Fruit fly (Drosophila melanogaster) whole organism, embryonic: ENCODE results near the gene Coq7.

Experiments
- Antp ChIP-seq: fragments of 200-800 bp; sonication (Bioruptor generic); optimal IDR thresholded peaks from 3 replicates; lab custom pipeline; 2016; ENCODE audit warnings: missing biosample characterization, missing genetic modification characterization
- BtbVII ChIP-seq: fragments of 200-800 bp; sonication (Bioruptor generic); optimal IDR thresholded peaks from 3 replicates; lab custom pipeline; 2017; ENCODE audit warnings: missing biosample characterization, mild to moderate bottlenecking, missing genetic modification characterization
- CG1024 ChIP-seq: fragments of 200-800 bp; sonication (Bioruptor generic); IDR thresholded peaks from 2 replicates; pipeline ENCODE4 v1.3.6; 2022; ENCODE audit warnings: missing biosample characterization, missing genetic modification characterization
- CG10267 ChIP-seq: fragments of 200-800 bp; sonication (Bioruptor generic); optimal IDR thresholded peaks from 2 replicates; lab custom pipeline; 2018; ENCODE audit warnings: missing biosample characterization, mild to moderate bottlenecking, missing genetic modification characterization, moderate library complexity
- CG12219 ChIP-seq: fragments of 200-800 bp; sonication (Bioruptor generic); optimal IDR thresholded peaks from 3 replicates; lab custom pipeline; 2018; ENCODE audit warnings: missing biosample characterization, mild to moderate bottlenecking, missing genetic modification characterization
- CG1233 ChIP-seq: fragments of 200-800 bp; sonication (Bioruptor generic); optimal IDR thresholded peaks from 4 replicates; lab custom pipeline; 2018; ENCODE audit warnings: missing biosample characterization, mild to moderate bottlenecking, missing genetic modification characterization
- CG17829 ChIP-seq: fragments of 200-800 bp; optimal IDR thresholded peaks from 2 replicates; lab custom pipeline; 2019; ENCODE audit warnings: missing biosample characterization, mild to moderate bottlenecking, missing genetic modification characterization, moderate library complexity
- CG1792 ChIP-seq: fragments of 200-800 bp; sonication (Bioruptor generic); optimal IDR thresholded peaks from 2 replicates; lab custom pipeline; 2016; ENCODE audit warnings: missing biosample characterization, missing genetic modification characterization
- CG1832 ChIP-seq: fragments of 200-800 bp; sonication (Bioruptor generic); optimal IDR thresholded peaks from 2 replicates; lab custom pipeline; 2017; ENCODE audit warnings: missing biosample characterization, mild to moderate bottlenecking, missing genetic modification characterization, inconsistent platforms
- CG18599 ChIP-seq: fragments of 200-800 bp; sonication (Bioruptor generic); optimal IDR thresholded peaks from 3 replicates; lab custom pipeline; 2017; ENCODE audit warnings: missing biosample characterization, missing genetic modification characterization, mild to moderate bottlenecking, moderate library complexity, missing genetic modification reagents
- CG30403 ChIP-seq: fragments of 200-800 bp; sonication (Bioruptor generic); optimal IDR thresholded peaks from 3 replicates; lab custom pipeline; 2016; ENCODE audit warnings: missing biosample characterization, missing genetic modification characterization
- CG31441 ChIP-seq: fragments of 200-800 bp; sonication (Bioruptor generic); IDR thresholded peaks from 2 replicates; pipeline ENCODE4 v1.3.6; 2022; ENCODE audit warnings: missing biosample characterization, missing genetic modification characterization
- CG6765 ChIP-seq: fragments of 200-800 bp; sonication (Bioruptor generic); optimal IDR thresholded peaks from 3 replicates; lab custom pipeline; 2017; ENCODE audit warnings: missing biosample characterization, mild to moderate bottlenecking, missing genetic modification characterization
- CG6791 ChIP-seq: fragments of 200-800 bp; sonication (Bioruptor generic); IDR thresholded peaks from 3 replicates; pipeline ENCODE4 v1.3.6; 2022; ENCODE audit warnings: missing biosample characterization, missing genetic modification characterization; ENCODE audit not compliant: partially characterized antibody
- CG6854 ChIP-seq: fragments of 200-800 bp; sonication (Bioruptor generic); optimal IDR thresholded peaks from 3 replicates; lab custom pipeline; 2017; ENCODE audit warnings: missing biosample characterization, mild to moderate bottlenecking, missing genetic modification characterization
- CG8765 ChIP-seq: fragments of 200-800 bp; sonication (Bioruptor generic); IDR thresholded peaks from 2 replicates; pipeline ENCODE4 v1.3.6; 2022; ENCODE audit warnings: missing biosample characterization, missing genetic modification characterization
- CG9932 ChIP-seq: fragments of 200-800 bp; sonication (Bioruptor generic); IDR thresholded peaks from 2 replicates; pipeline ENCODE4 v1.3.6; 2022; ENCODE audit warnings: missing biosample characterization, missing genetic modification characterization
- D19B ChIP-seq: fragments of 200-800 bp; sonication (Bioruptor generic); optimal IDR thresholded peaks from 2 replicates; lab custom pipeline; 2017; ENCODE audit warnings: missing biosample characterization, mild to moderate bottlenecking, missing genetic modification characterization
- Dek ChIP-seq: fragments of 200-800 bp; sonication (Bioruptor generic); optimal IDR thresholded peaks from 3 replicates; lab custom pipeline; 2019; ENCODE audit warnings: missing biosample characterization, mild to moderate bottlenecking, missing genetic modification characterization, moderate library complexity
- E2f1 ChIP-seq: fragments of 200-800 bp; sonication (Bioruptor generic); IDR thresholded peaks from 2 replicates; pipeline ENCODE4 v1.3.6; 2022; ENCODE audit warnings: missing biosample characterization, missing genetic modification characterization
- Ets65A ChIP-seq: fragments of 200-800 bp; sonication (Bioruptor generic); peaks from one replicate; lab custom pipeline; 2016; ENCODE audit warnings: missing biosample characterization, missing genetic modification characterization
- Ets97D ChIP-seq: fragments of 200-800 bp; sonication (Bioruptor generic); optimal IDR thresholded peaks from 3 replicates; lab custom pipeline; 2016; ENCODE audit warnings: missing biosample characterization, missing genetic modification characterization
- Fer3 ChIP-seq: fragments of 200-800 bp; sonication (Bioruptor generic); optimal IDR thresholded peaks from 2 replicates; lab custom pipeline; 2018; ENCODE audit warnings: missing biosample characterization, mild to moderate bottlenecking, missing genetic modification characterization, moderate library complexity
- Mrtf ChIP-seq: fragments of 200-800 bp; sonication (Bioruptor generic); IDR thresholded peaks from 3 replicates; pipeline ENCODE4 v1.3.6; 2022; ENCODE audit warnings: missing biosample characterization, missing genetic modification characterization
- Rx ChIP-seq: fragments of 200-800 bp; sonication (Bioruptor generic); IDR thresholded peaks from 2 replicates; pipeline ENCODE4 v1.3.6; 2022; ENCODE audit warnings: missing biosample characterization, missing genetic modification characterization
- Scr ChIP-seq: fragments of 200-800 bp; sonication (Bioruptor generic); IDR thresholded peaks from 2 replicates; pipeline ENCODE4 v1.3.6; 2022; ENCODE audit warnings: missing biosample characterization, missing genetic modification characterization; ENCODE audit not compliant: partially characterized antibody
- Sox100B ChIP-seq: fragments of 200-800 bp; sonication (Bioruptor generic); optimal IDR thresholded peaks from 3 replicates; lab custom pipeline; 2018; ENCODE audit warnings: missing biosample characterization, mild to moderate bottlenecking, missing genetic modification characterization
- Xbp1 ChIP-seq: fragments of 200-800 bp; sonication (Bioruptor generic); optimal IDR thresholded peaks from 3 replicates; lab custom pipeline; 2016; ENCODE audit warnings: missing biosample characterization, mild to moderate bottlenecking, missing genetic modification characterization
- ara ChIP-seq: fragments of 200-800 bp; sonication (Bioruptor generic); IDR thresholded peaks from 2 replicates; pipeline ENCODE4 v1.3.6; 2022; ENCODE audit warnings: missing biosample characterization, missing genetic modification characterization
- bbx ChIP-seq: fragments of 200-800 bp; sonication (Bioruptor generic); IDR thresholded peaks from 2 replicates; pipeline ENCODE4 v1.3.6; 2022; ENCODE audit warnings: missing biosample characterization, missing genetic modification characterization; ENCODE audit not compliant: partially characterized antibody
- bcd ChIP-seq: fragments of 200-800 bp; sonication (Bioruptor generic); optimal IDR thresholded peaks from 2 replicates; lab custom pipeline; 2017; ENCODE audit warnings: missing biosample characterization, mild to moderate bottlenecking, missing genetic modification characterization
- btn ChIP-seq: fragments of 200-800 bp; sonication (Bioruptor generic); optimal IDR thresholded peaks from 2 replicates; lab custom pipeline; 2016; ENCODE audit warnings: missing biosample characterization, missing genetic modification characterization
- ems ChIP-seq: fragments of 200-800 bp; sonication (Bioruptor generic); optimal IDR thresholded peaks from 3 replicates; lab custom pipeline; 2016; ENCODE audit warnings: missing biosample characterization, missing genetic modification characterization
- en ChIP-seq: fragments of 200-800 bp; sonication (Bioruptor generic); optimal IDR thresholded peaks from 2 replicates; lab custom pipeline; 2016; ENCODE audit warnings: missing biosample characterization, missing genetic modification characterization
- gcm2 ChIP-seq: fragments of 200-800 bp; sonication (Bioruptor generic); optimal IDR thresholded peaks from 2 replicates; lab custom pipeline; 2016; ENCODE audit warnings: missing biosample characterization, missing genetic modification characterization
- grn ChIP-seq: fragments of 200-800 bp; sonication (Bioruptor generic); optimal IDR thresholded peaks from 3 replicates; lab custom pipeline; 2017; ENCODE audit warnings: missing biosample characterization, missing genetic modification characterization
- hb ChIP-seq: fragments of 200-800 bp; sonication (Bioruptor generic); IDR thresholded peaks from 3 replicates; pipeline ENCODE4 v1.3.6; 2022; ENCODE audit warnings: missing biosample characterization, missing genetic modification characterization; ENCODE audit not compliant: partially characterized antibody
- hkb ChIP-seq, 2 experiments: fragments of 200-800 bp in 1 of 2; fragments of >200 bp in 1 of 2; sonication (Bioruptor generic) in 1 of 2; IDR thresholded peaks in 1 of 2; optimal IDR thresholded peaks in 1 of 2; 2 replicates each; pipeline versions ENCODE4 v1.3.6 to Lab custom; 2017 to 2022; ENCODE audit warnings: missing biosample characterization in 1 of 2, missing genetic modification characterization in 1 of 2
- klu ChIP-seq: fragments of 200-800 bp; sonication (Bioruptor generic); IDR thresholded peaks from 2 replicates; pipeline ENCODE4 v1.3.6; 2022; ENCODE audit warnings: missing biosample characterization, missing genetic modification characterization
- lov ChIP-seq, 2 experiments: fragments of 200-800 bp in 1 of 2; fragments of >200 bp in 1 of 2; sonication (Bioruptor generic) in 1 of 2; IDR thresholded peaks in 1 of 2; optimal IDR thresholded peaks in 1 of 2; 2 replicates in 1 of 2; 3 replicates in 1 of 2; pipeline versions ENCODE4 v1.3.6 to Lab custom; 2017 to 2022; ENCODE audit warnings: missing biosample characterization in 1 of 2, missing genetic modification characterization in 1 of 2
- mld ChIP-seq: fragments of 200-800 bp; sonication (Bioruptor generic); IDR thresholded peaks from 3 replicates; pipeline ENCODE4 v1.3.6; 2022; ENCODE audit warnings: missing biosample characterization, missing genetic modification characterization; ENCODE audit not compliant: partially characterized antibody
- nau ChIP-seq: fragments of 200-800 bp; sonication (Bioruptor generic); optimal IDR thresholded peaks from 3 replicates; lab custom pipeline; 2017; ENCODE audit warnings: missing biosample characterization, mild to moderate bottlenecking, missing genetic modification characterization, missing genetic modification reagents
- otp ChIP-seq: fragments of 200-800 bp; sonication (Bioruptor generic); IDR thresholded peaks from 3 replicates; pipeline ENCODE4, ENCODE4 v1.3.6; 2022; ENCODE audit warnings: missing biosample characterization, missing genetic modification characterization
- pan ChIP-seq, 4 experiments: fragments of >200 bp in 3 of 4; fragments of 200-800 bp in 1 of 4; sonication (Bioruptor generic) in 1 of 4; optimal IDR thresholded peaks in 3 of 4; IDR thresholded peaks in 1 of 4; 2 replicates each; pipeline versions ENCODE4 v1.3.6 to Lab custom; 2017 to 2022; ENCODE audit warnings: missing biosample characterization in 2 of 4, missing genetic modification characterization in 2 of 4, mixed read lengths in 1 of 4
- pho ChIP-seq: fragments of 200-800 bp; sonication (Bioruptor generic); optimal IDR thresholded peaks from 2 replicates; lab custom pipeline; 2016; ENCODE audit warnings: missing biosample characterization, missing genetic modification characterization
- sna ChIP-seq: fragments of 200-800 bp; sonication (Bioruptor generic); IDR thresholded peaks from 2 replicates; pipeline ENCODE4 v1.3.6; 2022; ENCODE audit warnings: missing biosample characterization, missing genetic modification characterization; ENCODE audit not compliant: partially characterized antibody
- unc-4 ChIP-seq: fragments of 200-800 bp; sonication (Bioruptor generic); IDR thresholded peaks from 2 replicates; pipeline ENCODE4 v1.3.6; 2022; ENCODE audit warnings: missing biosample characterization, missing genetic modification characterization; ENCODE audit not compliant: partially characterized antibody
- vfl ChIP-seq: fragments of 200-800 bp; sonication (Bioruptor generic); optimal IDR thresholded peaks from 2 replicates; lab custom pipeline; 2016; ENCODE audit warnings: missing biosample characterization, missing genetic modification characterization
- zen ChIP-seq: fragments of 200-800 bp; sonication (Bioruptor generic); optimal IDR thresholded peaks from 3 replicates; lab custom pipeline; 2018; ENCODE audit warnings: missing biosample characterization, mild to moderate bottlenecking, missing genetic modification characterization, moderate library complexity

Gene Coq7

dm6 chrX:6803312-6803794, 32.3 kb downstream of the Coq7 start, which contains the start of the genes C3G and pod1 (continued):
- peak; percentile 97 for TF ChIP-seq mld (GFP tag; lab: Robert Waterston, UW)
- TF ChIP-seq Mrtf (GFP tag; lab: Robert Waterston, UW), result no peak
- TF ChIP-seq D19B, result no peak
- TF ChIP-seq vfl, result peak; percentile 38
- TF ChIP-seq CG18599 (GFP tag; lab: Kevin White, UChicago), result no peak
- TF ChIP-seq E2f1 (GFP tag; lab: Robert Waterston, UW), result no peak
- TF ChIP-seq CG10267 (tag; lab: Kevin White, UChicago), result peak; percentile 66
- TF ChIP-seq CG6765 (GFP tag; lab: Kevin White, UChicago), result no peak
- TF ChIP-seq pan (optimal IDR thresholded peaks at IDR 0.05; lab: Kevin White, UChicago), result no peak
- TF ChIP-seq pan (GFP tag; optimal IDR thresholded peaks at IDR 0.05 in 1 of 2, IDR thresholded peaks at IDR 0.05 in 1 of 2), result no peak
- TF ChIP-seq Ets65A (GFP tag; lab: Kevin White, UChicago), result peak; percentile 53
- TF ChIP-seq otp (GFP tag; lab: Robert Waterston, UW), result no peak
- TF ChIP-seq ara (GFP tag; lab: Robert Waterston, UW), result no peak
- no peak for TF ChIP-seq CG6854 (GFP tag; lab: Kevin White, UChicago)
- TF ChIP-seq zen, result no peak
- no peak for TF ChIP-seq CG8765 (GFP tag; lab: Robert Waterston, UW)
- peak; percentile 46 for TF ChIP-seq grn (GFP tag; lab: Kevin White, UChicago)
- TF ChIP-seq ems (GFP tag; lab: Kevin White, UChicago), result peak; percentile 21
- peak; percentile 97 for TF ChIP-seq unc-4 (GFP tag; lab: Robert Waterston, UW)
- no peak for TF ChIP-seq klu
- no peak for TF ChIP-seq gcm2
- TF ChIP-seq btn (GFP tag; lab: Kevin White, UChicago), result no peak
- no peak for TF ChIP-seq BtbVII
- TF ChIP-seq pho, result peak; percentile 47
- TF ChIP-seq sna (GFP tag; lab: Robert Waterston, UW), result peak; percentile 90
- no peak for TF ChIP-seq CG1233
- TF ChIP-seq Ets97D (GFP tag; lab: Kevin White, UChicago), result peak; percentile 85
- TF ChIP-seq lov (optimal IDR thresholded peaks at IDR 0.05; lab: Kevin White, UChicago), result no peak
- no peak for TF ChIP-seq lov (GFP tag; IDR thresholded peaks at IDR 0.05; lab: Robert Waterston, UW)
- peak; percentile 50 for TF ChIP-seq Antp
- TF ChIP-seq CG1024, result no peak
- no peak for TF ChIP-seq Fer3 (tag; lab: Kevin White, UChicago)
- no peak for TF ChIP-seq Dek (tag; lab: Kevin White, UChicago)
- TF ChIP-seq en (GFP tag; lab: Kevin White, UChicago), result no peak
- peak; percentile 4 for TF ChIP-seq bcd (GFP tag; lab: Kevin White, UChicago)
- no peak for TF ChIP-seq CG12219 (GFP tag; lab: Kevin White, UChicago)
- TF ChIP-seq CG30403 (GFP tag; lab: Kevin White, UChicago), result peak; percentile 11
- TF ChIP-seq Xbp1 (GFP tag; lab: Kevin White, UChicago), result peak; percentile 57
- TF ChIP-seq Scr (GFP tag; lab: Robert Waterston, UW), result peak; percentile 96
- no peak for TF ChIP-seq hkb (optimal IDR thresholded peaks at IDR 0.05; lab: Kevin White, UChicago)
- TF ChIP-seq hkb (GFP tag; IDR thresholded peaks at IDR 0.05; lab: Robert Waterston, UW), result no peak
- TF ChIP-seq Rx (GFP tag; lab: Robert Waterston, UW), result no peak
- TF ChIP-seq CG9932 (GFP tag; lab: Robert Waterston, UW), result peak; percentile 84
- peak; percentile 99 for TF ChIP-seq CG6791 (GFP tag; lab: Robert Waterston, UW)
- peak; percentile 13 for TF ChIP-seq CG17829
- TF ChIP-seq Sox100B (GFP tag; lab: Kevin White, UChicago), result no peak
- TF ChIP-seq nau (GFP tag; lab: Kevin White, UChicago), result no peak
- TF ChIP-seq bbx, result peak; percentile 99
- TF ChIP-seq CG1832, result no peak
- TF ChIP-seq hb (GFP tag; lab: Robert Waterston, UW), result peak; percentile 98
- peak; percentile 43; the same call in 1 of the 2 replicates for TF ChIP-seq CG31441 (GFP tag; lab: Robert Waterston, UW)
- TF ChIP-seq CG1792 (GFP tag; lab: Kevin White, UChicago), result peak; percentile 18
